Fruit fly (Drosophila melanogaster): ENCODE results near the gene Inx6.
"Not testable (repeated sequence)": the region's sequence is repeated elsewhere in the genome, so short reads cannot be mapped to it uniquely, and the experiment has no call there.

Gene Inx6

DNA sequence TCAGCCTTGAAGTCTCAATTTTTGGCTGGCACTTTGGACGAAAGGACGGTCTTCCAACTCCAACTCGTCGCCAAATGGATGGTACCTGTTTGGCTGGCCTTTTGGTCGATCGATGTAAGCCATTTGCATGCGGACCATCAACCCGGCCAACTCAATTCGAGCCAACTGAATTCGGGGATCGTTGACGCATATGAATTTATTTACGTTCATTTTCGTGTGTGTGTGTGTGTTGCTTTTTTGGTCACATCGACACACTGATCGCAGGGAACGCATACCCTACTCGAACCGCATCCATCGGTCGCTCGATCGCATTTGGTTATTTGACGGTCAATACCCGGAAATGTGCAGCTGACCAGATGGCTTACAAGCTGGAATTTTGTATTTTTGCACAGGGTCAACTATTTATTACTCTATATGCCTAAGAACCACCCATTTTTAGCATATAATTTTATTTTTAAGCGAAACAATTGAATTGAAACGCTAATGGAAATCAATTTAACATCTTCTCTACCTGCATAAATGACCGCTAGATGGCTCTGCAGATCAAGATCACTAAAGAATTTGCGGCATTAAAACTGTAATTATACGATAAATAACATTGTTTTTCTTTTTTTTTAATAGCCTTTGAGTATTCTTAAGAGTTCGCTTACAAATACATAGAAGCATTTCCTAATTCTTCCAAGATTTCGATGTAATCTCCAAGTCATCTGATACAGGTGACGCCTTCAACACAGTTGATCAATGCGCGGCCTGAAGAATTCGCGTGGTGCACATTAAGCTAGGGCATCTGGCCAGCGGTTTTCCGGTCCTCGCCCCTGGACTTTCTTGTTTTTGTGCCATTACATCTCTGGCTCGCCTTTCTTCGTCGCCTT is 30.6 kb downstream of the Inx6 start:
- no peak for TF ChIP-seq Crg-1 (GFP tag; optimal IDR thresholded peaks at IDR 0.05)
- no peak for TF ChIP-seq Mnt (GFP tag; optimal IDR thresholded peaks at IDR 0.05)
- TF ChIP-seq CG1620 (GFP tag; optimal IDR thresholded peaks at IDR 0.05): no peak
- no peak for TF ChIP-seq CG33017 (tag; optimal IDR thresholded peaks at IDR 0.05)
- TF ChIP-seq CG14711 (tag; optimal IDR thresholded peaks at IDR 0.05): no peak
- no peak for TF ChIP-seq ovo (GFP tag; optimal IDR thresholded peaks at IDR 0.05)
- TF ChIP-seq bab1 (GFP tag; optimal IDR thresholded peaks at IDR 0.05): no peak
- no peak for TF ChIP-seq toe (GFP tag; optimal IDR thresholded peaks at IDR 0.05)
- TF ChIP-seq CG7101 (tag; optimal IDR thresholded peaks at IDR 0.05): no peak
- no peak for TF ChIP-seq cic (GFP tag; optimal IDR thresholded peaks at IDR 0.05)
- no peak for TF ChIP-seq Hr96 (GFP tag; optimal IDR thresholded peaks at IDR 0.05)
- no peak for TF ChIP-seq CG5204 (GFP tag; optimal IDR thresholded peaks at IDR 0.05)

dm6 chrX:20237914-20238313 is 31.7 kb downstream of the Inx6 start:
- TF ChIP-seq bab1 (GFP tag; optimal IDR thresholded peaks at IDR 0.05): no peak
- TF ChIP-seq pad (GFP tag; optimal IDR thresholded peaks at IDR 0.05): no peak
- TF ChIP-seq toe (GFP tag; optimal IDR thresholded peaks at IDR 0.05): no peak
- no peak for TF ChIP-seq ovo (GFP tag; optimal IDR thresholded peaks at IDR 0.05)
- TF ChIP-seq Clk (GFP tag; optimal IDR thresholded peaks at IDR 0.05): no peak
- TF ChIP-seq cnc (optimal IDR thresholded peaks at IDR 0.05): no peak
- no peak for TF ChIP-seq CG7045 (GFP tag; optimal IDR thresholded peaks at IDR 0.05)
- TF ChIP-seq Mnt (GFP tag; optimal IDR thresholded peaks at IDR 0.05): no peak
- no peak for TF ChIP-seq Crg-1 (GFP tag; optimal IDR thresholded peaks at IDR 0.05)
- TF ChIP-seq cic (GFP tag; optimal IDR thresholded peaks at IDR 0.05): no peak
- no peak for TF ChIP-seq CG33017 (tag; optimal IDR thresholded peaks at IDR 0.05)
- TF ChIP-seq CG14711 (tag; optimal IDR thresholded peaks at IDR 0.05): no peak

DNA sequence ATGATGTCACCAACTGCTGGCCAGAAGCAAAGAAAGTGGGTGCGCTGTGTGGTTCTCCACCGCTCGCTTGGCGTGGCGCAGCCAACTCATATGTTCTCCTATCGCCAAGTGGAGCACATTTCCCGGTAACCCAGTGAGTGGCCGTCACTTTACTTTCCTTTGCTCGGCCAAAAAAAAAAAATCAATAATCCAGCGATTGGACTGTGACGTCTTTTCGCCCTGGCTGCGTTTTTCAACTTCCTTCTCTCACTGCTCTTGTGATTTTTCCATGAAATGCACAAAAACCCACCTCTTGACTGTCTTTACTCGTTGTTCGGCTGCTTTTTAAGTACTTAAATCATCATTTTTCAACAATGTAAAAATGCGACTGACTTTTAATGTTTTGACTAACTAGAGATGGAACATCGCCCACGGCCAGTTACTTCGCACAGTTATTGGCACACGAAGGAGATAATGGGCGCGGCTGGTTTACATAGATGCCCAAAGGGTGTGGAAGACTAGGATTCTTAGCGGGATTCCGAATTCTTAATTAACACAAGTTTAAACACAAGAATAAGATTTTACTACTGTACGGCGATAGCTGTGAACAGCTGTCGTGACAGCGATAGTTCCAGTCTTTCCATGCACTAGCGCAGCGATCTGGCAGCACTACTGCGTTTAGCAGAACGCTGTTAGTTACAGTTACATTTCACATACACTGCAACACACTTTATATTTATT is 33.6 kb downstream of the Inx6 start, which contains the start of gene sw:
sw (minus strand) TSS at position 589 of the 720 bp plus-strand sequence.
- TF ChIP-seq CG7045 (GFP tag; optimal IDR thresholded peaks at IDR 0.05): peak; percentile 17
- TF ChIP-seq CG11617 (GFP tag; optimal IDR thresholded peaks at IDR 0.05): peak; percentile 54
- no peak for TF ChIP-seq CG33017 (tag; optimal IDR thresholded peaks at IDR 0.05)
- peak; percentile 53 for TF ChIP-seq toe (GFP tag; optimal IDR thresholded peaks at IDR 0.05)
- TF ChIP-seq CG7101 (tag; optimal IDR thresholded peaks at IDR 0.05): peak; percentile 57
- peak; percentile 33 for TF ChIP-seq pad (GFP tag; optimal IDR thresholded peaks at IDR 0.05)
- TF ChIP-seq cnc (optimal IDR thresholded peaks at IDR 0.05): no peak
- peak; percentile 54 for TF ChIP-seq CG1620 (GFP tag; optimal IDR thresholded peaks at IDR 0.05)
- TF ChIP-seq CG12768 (GFP tag; optimal IDR thresholded peaks at IDR 0.05): peak; percentile 18
- no peak for TF ChIP-seq cic (GFP tag; optimal IDR thresholded peaks at IDR 0.05)
- no peak for TF ChIP-seq tj (GFP tag; optimal IDR thresholded peaks at IDR 0.05)
- no peak for TF ChIP-seq Crg-1 (GFP tag; optimal IDR thresholded peaks at IDR 0.05)
- no peak for TF ChIP-seq Mnt (GFP tag; optimal IDR thresholded peaks at IDR 0.05)
- peak; percentile 69 for TF ChIP-seq bab1 (GFP tag; optimal IDR thresholded peaks at IDR 0.05)
- TF ChIP-seq kay (GFP tag; ENCODE audit: borderline replicate concordance): no peak
- peak; percentile 13 for TF ChIP-seq CG14711 (tag; optimal IDR thresholded peaks at IDR 0.05)
- TF ChIP-seq ovo (GFP tag; optimal IDR thresholded peaks at IDR 0.05): peak; percentile 52
- TF ChIP-seq CG5204 (GFP tag; optimal IDR thresholded peaks at IDR 0.05): peak; percentile 63
- peak; percentile 71 for TF ChIP-seq Hr96 (GFP tag; optimal IDR thresholded peaks at IDR 0.05)
- no peak for TF ChIP-seq Clk (GFP tag; optimal IDR thresholded peaks at IDR 0.05)

- TF ChIP-seq CG14711 (tag; optimal IDR thresholded peaks at IDR 0.05) (no peak), ovo (GFP tag; optimal IDR thresholded peaks at IDR 0.05) (no peak), Hr96 (GFP tag; optimal IDR thresholded peaks at IDR 0.05) (no peak), tj (GFP tag; optimal IDR thresholded peaks at IDR 0.05) (no peak), toe (GFP tag; optimal IDR thresholded peaks at IDR 0.05) (no peak), cnc (optimal IDR thresholded peaks at IDR 0.05) (no peak), cic (GFP tag; optimal IDR thresholded peaks at IDR 0.05) (no peak), CG7101 (tag; optimal IDR thresholded peaks at IDR 0.05) (no peak), kay (GFP tag; ENCODE audit: borderline replicate concordance) (no peak), CG5204 (GFP tag; optimal IDR thresholded peaks at IDR 0.05) (no peak)
Measured at dm6 chrX:20231658-20232057, 37.9 kb downstream of the Inx6 start.

DNA sequence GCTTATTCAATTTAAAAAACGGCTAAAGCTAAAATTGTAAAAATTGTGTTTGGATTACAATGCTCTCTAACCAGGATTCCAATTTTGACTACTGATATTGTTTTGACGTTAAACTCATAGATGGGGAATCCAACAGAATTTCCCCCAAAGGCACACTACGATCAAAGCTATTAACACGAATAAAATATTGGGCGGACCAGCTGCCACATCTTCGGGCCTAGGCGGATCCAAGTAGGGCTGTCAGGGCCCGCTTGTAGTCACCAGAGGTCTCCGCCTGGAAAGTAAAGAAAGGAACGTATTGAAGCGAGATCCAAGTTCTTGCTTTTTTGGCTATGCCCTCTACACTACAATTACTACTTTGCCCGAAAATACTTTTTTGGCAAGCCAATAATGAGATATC is 44.6 kb downstream of the Inx6 start, which contains the start of gene Sdic4:
Sdic4 (minus strand) TSS at position 101 of the 400 bp plus-strand sequence.
- TF ChIP-seq CG11617 (GFP tag; optimal IDR thresholded peaks at IDR 0.05); cic (GFP tag; optimal IDR thresholded peaks at IDR 0.05); CG14711 (tag; optimal IDR thresholded peaks at IDR 0.05): not testable (repeated sequence)
